Worm (Caenorhabditis elegans) whole organism, late embryonic: Measurements from ENCODE around the gene srsx-35.

Experiments used
- C08G9.2 ChIP-seq: sonication (generic microtip); optimal IDR thresholded peaks from 2 replicates; lab custom pipeline; 2016; ENCODE audit warnings: mild to moderate bottlenecking, missing genetic modification characterization, moderate library complexity, missing compliant biosample characterization
- C38D4.7 ChIP-seq: fragments of 200-800 bp; sonication (Bioruptor generic); optimal IDR thresholded peaks from 2 replicates; lab custom pipeline; 2018; ENCODE audit warnings: mild to moderate bottlenecking, missing genetic modification characterization, moderate library complexity, missing compliant biosample characterization
- K02D7.2 ChIP-seq: sonication (generic microtip); optimal IDR thresholded peaks from 2 replicates; lab custom pipeline; 2017; ENCODE audit warnings: mild to moderate bottlenecking, missing genetic modification characterization, missing compliant biosample characterization
- K09A11.1 ChIP-seq: sonication (generic microtip); optimal IDR thresholded peaks from 2 replicates; lab custom pipeline; 2017; ENCODE audit warnings: antibody characterized with exemption, mild to moderate bottlenecking, missing genetic modification characterization, missing compliant biosample characterization; ENCODE audit not compliant: insufficient read depth
- T23F11.4 ChIP-seq: fragments of 200-800 bp; sonication (Bioruptor generic); optimal IDR thresholded peaks from 2 replicates; lab custom pipeline; 2018; ENCODE audit warnings: mild to moderate bottlenecking, missing genetic modification characterization, missing compliant biosample characterization
- ahr-1 ChIP-seq: sonication (generic microtip); optimal IDR thresholded peaks from 2 replicates; lab custom pipeline; 2016; ENCODE audit warnings: missing genetic modification characterization, missing compliant biosample characterization
- ama-1 ChIP-seq: fragments of 150-350 bp; optimal IDR thresholded peaks from 2 replicates; lab custom pipeline; 2014
- ceh-14 ChIP-seq: sonication (generic microtip); optimal IDR thresholded peaks from 2 replicates; lab custom pipeline; 2016; ENCODE audit warnings: missing genotype, missing genetic modification characterization, missing compliant biosample characterization
- ceh-18 ChIP-seq: sonication (generic microtip); optimal IDR thresholded peaks from 2 replicates; lab custom pipeline; 2016; ENCODE audit warnings: missing genetic modification characterization, missing compliant biosample characterization
- ceh-2 ChIP-seq: sonication (generic microtip); optimal IDR thresholded peaks from 2 replicates; lab custom pipeline; 2016; ENCODE audit warnings: missing genotype, missing genetic modification characterization, missing compliant biosample characterization
- ceh-24 ChIP-seq: sonication (generic microtip); optimal IDR thresholded peaks from 2 replicates; lab custom pipeline; 2016; ENCODE audit warnings: mild to moderate bottlenecking, missing genetic modification characterization, missing compliant biosample characterization
- ceh-30 ChIP-seq: fragments of 150-350 bp; optimal IDR thresholded peaks from 2 replicates; lab custom pipeline; 2014; ENCODE audit warnings: missing biosample characterization, missing genetic modification characterization
- ceh-31 ChIP-seq: sonication (generic microtip); optimal IDR thresholded peaks from 2 replicates; lab custom pipeline; 2016; ENCODE audit warnings: missing genetic modification characterization, missing compliant biosample characterization
- ceh-34 ChIP-seq: sonication (generic microtip); optimal IDR thresholded peaks from 2 replicates; lab custom pipeline; 2016; ENCODE audit warnings: mild to moderate bottlenecking, missing genetic modification characterization, missing compliant biosample characterization
- ceh-9 ChIP-seq: sonication (generic microtip); optimal IDR thresholded peaks from 2 replicates; lab custom pipeline; 2016; ENCODE audit warnings: mild to moderate bottlenecking, missing genetic modification characterization, inconsistent platforms, missing compliant biosample characterization
- dve-1 ChIP-seq: sonication (generic microtip); optimal IDR thresholded peaks from 2 replicates; lab custom pipeline; 2017; ENCODE audit warnings: antibody characterized with exemption, mild to moderate bottlenecking, missing genetic modification characterization, missing compliant biosample characterization
- elt-2 ChIP-seq: sonication (generic microtip); optimal IDR thresholded peaks from 2 replicates; lab custom pipeline; 2016; ENCODE audit warnings: missing genetic modification reagents, missing genetic modification characterization, missing compliant biosample characterization
- elt-4 ChIP-seq: sonication (generic microtip); optimal IDR thresholded peaks from 2 replicates; lab custom pipeline; 2016; ENCODE audit warnings: missing genetic modification characterization, missing compliant biosample characterization
- ets-4 ChIP-seq: sonication (generic microtip); optimal IDR thresholded peaks from 2 replicates; lab custom pipeline; 2016; ENCODE audit warnings: missing genetic modification characterization, missing compliant biosample characterization
- fax-1 ChIP-seq: sonication (generic microtip); optimal IDR thresholded peaks from 2 replicates; lab custom pipeline; 2016; ENCODE audit warnings: missing genotype, missing genetic modification characterization, missing compliant biosample characterization
- fkh-10 ChIP-seq: fragments of 150-350 bp; optimal IDR thresholded peaks from 2 replicates; lab custom pipeline; 2014; ENCODE audit warnings: missing biosample characterization, missing genetic modification reagents, missing genetic modification characterization
- fkh-6 ChIP-seq: sonication (generic microtip); optimal IDR thresholded peaks from 2 replicates; lab custom pipeline; 2016; ENCODE audit warnings: missing genetic modification characterization, missing compliant biosample characterization
- hlh-13 ChIP-seq: fragments of 200-800 bp; sonication (Bioruptor generic); optimal IDR thresholded peaks from 2 replicates; lab custom pipeline; 2018; ENCODE audit warnings: mild to moderate bottlenecking, missing genetic modification characterization, missing compliant biosample characterization
- hlh-15 ChIP-seq: sonication (generic microtip); optimal IDR thresholded peaks from 2 replicates; lab custom pipeline; 2016; ENCODE audit warnings: missing genetic modification characterization, missing compliant biosample characterization
- hlh-30 ChIP-seq: sonication (generic microtip); optimal IDR thresholded peaks from 2 replicates; lab custom pipeline; 2017; ENCODE audit warnings: antibody characterized with exemption, missing genetic modification characterization, missing compliant biosample characterization; ENCODE audit not compliant: insufficient read depth
- hlh-6 ChIP-seq: sonication (generic microtip); optimal IDR thresholded peaks from 2 replicates; lab custom pipeline; 2016; ENCODE audit warnings: missing genotype, missing genetic modification characterization, missing compliant biosample characterization
- hlh-8 ChIP-seq: sonication (generic microtip); optimal IDR thresholded peaks from 2 replicates; lab custom pipeline; 2016; ENCODE audit warnings: missing genotype, missing genetic modification characterization, missing compliant biosample characterization
- lim-6 ChIP-seq: sonication (generic microtip); optimal IDR thresholded peaks from 2 replicates; lab custom pipeline; 2016; ENCODE audit warnings: missing genetic modification characterization, missing compliant biosample characterization
- lin-11 ChIP-seq: fragments of 200-800 bp; sonication (Bioruptor generic); optimal IDR thresholded peaks from 2 replicates; lab custom pipeline; 2018; ENCODE audit warnings: mild to moderate bottlenecking, missing genetic modification characterization, missing compliant biosample characterization
- madf-2 ChIP-seq: sonication (generic microtip); optimal IDR thresholded peaks from 2 replicates; lab custom pipeline; 2017; ENCODE audit warnings: missing genetic modification characterization, missing compliant biosample characterization
- nhr-11 ChIP-seq: fragments of 150-350 bp; optimal IDR thresholded peaks from 2 replicates; lab custom pipeline; 2014; ENCODE audit warnings: missing biosample characterization, missing genetic modification characterization
- npax-4 ChIP-seq: sonication (generic microtip); optimal IDR thresholded peaks from 2 replicates; lab custom pipeline; 2016; ENCODE audit warnings: missing genetic modification characterization, missing compliant biosample characterization
- pag-3 ChIP-seq: sonication (generic microtip); optimal IDR thresholded peaks from 2 replicates; lab custom pipeline; 2016; ENCODE audit warnings: missing compliant biosample characterization, missing genetic modification characterization, borderline replicate concordance
- pat-9 ChIP-seq: fragments of 200-800 bp; sonication (Bioruptor generic); optimal IDR thresholded peaks from 2 replicates; lab custom pipeline; 2018; ENCODE audit warnings: mild to moderate bottlenecking, missing genetic modification characterization, moderate library complexity, missing compliant biosample characterization
- pax-1 ChIP-seq: fragments of 150-350 bp; optimal IDR thresholded peaks from 2 replicates; lab custom pipeline; 2014; ENCODE audit warnings: missing biosample characterization, missing genetic modification characterization
- pha-2 ChIP-seq: sonication (generic microtip); optimal IDR thresholded peaks from 2 replicates; lab custom pipeline; 2017; ENCODE audit warnings: mild to moderate bottlenecking, missing genetic modification characterization, missing compliant biosample characterization
- pha-4 ChIP-seq: fragments of 150-350 bp; optimal IDR thresholded peaks from 2 replicates; lab custom pipeline; 2018; ENCODE audit warnings: missing biosample characterization, missing genetic modification reagents, missing genetic modification characterization
- pqm-1 ChIP-seq: sonication (generic microtip); optimal IDR thresholded peaks from 2 replicates; lab custom pipeline; 2016; ENCODE audit warnings: missing genetic modification characterization, missing compliant biosample characterization
- pros-1 ChIP-seq: fragments of 150-350 bp; optimal IDR thresholded peaks from 2 replicates; lab custom pipeline; 2014; ENCODE audit warnings: missing biosample characterization, missing genetic modification reagents, missing genetic modification characterization
- ref-2 ChIP-seq: sonication (generic microtip); optimal IDR thresholded peaks from 2 replicates; lab custom pipeline; 2016; ENCODE audit warnings: missing genetic modification characterization, missing compliant biosample characterization
- rnt-1 ChIP-seq: sonication (generic microtip); optimal IDR thresholded peaks from 2 replicates; lab custom pipeline; 2016; ENCODE audit warnings: missing genetic modification characterization, missing compliant biosample characterization
- sox-4 ChIP-seq: sonication (generic microtip); optimal IDR thresholded peaks from 2 replicates; lab custom pipeline; 2017; ENCODE audit warnings: mild to moderate bottlenecking, missing genetic modification characterization, inconsistent platforms, missing compliant biosample characterization
- syd-9 ChIP-seq: sonication (generic microtip); optimal IDR thresholded peaks from 2 replicates; lab custom pipeline; 2016; ENCODE audit warnings: mild to moderate bottlenecking, missing genetic modification characterization, moderate library complexity, missing compliant biosample characterization
- tbx-2 ChIP-seq: sonication (generic microtip); optimal IDR thresholded peaks from 2 replicates; lab custom pipeline; 2016; ENCODE audit warnings: missing genetic modification characterization, missing compliant biosample characterization
- tbx-7 ChIP-seq: sonication (generic microtip); optimal IDR thresholded peaks from 2 replicates; lab custom pipeline; 2016; ENCODE audit warnings: missing genotype, missing genetic modification characterization, missing compliant biosample characterization
- ttx-3 ChIP-seq: sonication (generic microtip); optimal IDR thresholded peaks from 2 replicates; lab custom pipeline; 2016; ENCODE audit warnings: missing genetic modification reagents, missing genetic modification characterization, missing compliant biosample characterization
- unc-42 ChIP-seq: sonication (generic microtip); optimal IDR thresholded peaks from 2 replicates; lab custom pipeline; 2016; ENCODE audit warnings: missing genotype, missing genetic modification characterization, missing compliant biosample characterization
- unc-55 ChIP-seq: sonication (generic microtip); optimal IDR thresholded peaks from 2 replicates; lab custom pipeline; 2017; ENCODE audit warnings: missing biosample characterization, missing genetic modification reagents, missing genetic modification characterization
- unc-86 ChIP-seq: sonication (generic microtip); optimal IDR thresholded peaks from 2 replicates; lab custom pipeline; 2016; ENCODE audit warnings: missing genetic modification characterization, missing compliant biosample characterization
- zip-5 ChIP-seq: sonication (generic microtip); optimal IDR thresholded peaks from 2 replicates; lab custom pipeline; 2016; ENCODE audit warnings: missing genetic modification characterization, missing compliant biosample characterization
- ztf-16 ChIP-seq: sonication (generic microtip); optimal IDR thresholded peaks from 2 replicates; lab custom pipeline; 2017; ENCODE audit warnings: missing genetic modification characterization, missing compliant biosample characterization

srsx-35 gene

DNA sequence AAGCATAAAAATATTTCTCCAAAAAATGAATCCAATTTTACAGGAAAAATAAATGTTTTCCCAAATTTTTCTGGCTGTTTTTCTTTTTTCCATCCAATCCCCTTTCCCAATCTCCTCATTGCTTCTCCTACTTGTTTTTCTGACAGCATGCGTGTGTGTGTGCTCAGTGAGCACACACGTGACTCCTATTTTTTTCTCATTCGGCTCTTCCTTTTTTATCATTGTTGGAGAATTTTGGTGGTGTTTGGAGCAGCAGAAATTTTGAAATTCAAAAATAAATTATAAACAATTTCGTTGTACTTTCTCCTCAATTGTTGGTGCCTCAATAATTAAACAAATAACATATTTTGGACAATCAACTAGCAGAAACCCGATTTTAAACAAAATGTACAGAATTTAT, 29.4 kb downstream of the srsx-35 start:
- TF ChIP-seq ceh-18 (no peak), nhr-11 (tag; lab: Kevin White, UChicago) (no peak), ztf-16 (tag; lab: Kevin White, UChicago) (no peak), ceh-9 (tag; lab: Kevin White, UChicago) (no peak), ets-4 (tag; lab: Kevin White, UChicago) (no peak), lin-11 (no peak), fkh-6 (tag; lab: Kevin White, UChicago) (no peak), hlh-13 (GFP tag; lab: Kevin White, UChicago) (no peak), unc-86 (tag; lab: Kevin White, UChicago) (no peak), hlh-15 (tag; lab: Kevin White, UChicago) (no peak), ceh-2 (tag; lab: Kevin White, UChicago) (no peak), ceh-31 (tag; lab: Kevin White, UChicago) (no peak), fkh-10 (GFP tag; lab: Kevin White, UChicago) (no peak), pat-9 (tag; lab: Kevin White, UChicago) (no peak), ahr-1 (tag; lab: Kevin White, UChicago) (no peak), ttx-3 (tag; lab: Kevin White, UChicago) (no peak), ceh-14 (tag; lab: Kevin White, UChicago) (no peak), C38D4.7 (GFP tag; lab: Kevin White, UChicago) (no peak)
- TF ChIP-seq, all 69 proteins: peak for 0

- peak; percentile 28 for TF ChIP-seq tbx-2 (tag; lab: Kevin White, UChicago)
- TF ChIP-seq madf-2 (tag; lab: Kevin White, UChicago): no peak
- TF ChIP-seq ceh-18: peak; percentile 92
- TF ChIP-seq pros-1 (tag; lab: Kevin White, UChicago): no peak
- no peak for TF ChIP-seq pha-4 (tag; lab: Kevin White, UChicago)
- TF ChIP-seq pha-2 (tag; lab: Kevin White, UChicago): peak; percentile 25
- TF ChIP-seq ama-1: no peak
- no peak for TF ChIP-seq tbx-7 (tag; lab: Kevin White, UChicago)
- no peak for TF ChIP-seq elt-4 (tag; lab: Kevin White, UChicago)
- TF ChIP-seq ceh-24: no peak
- peak; percentile 85 for TF ChIP-seq unc-55 (GFP tag; lab: Kevin White, UChicago)
- TF ChIP-seq T23F11.4 (GFP tag; lab: Kevin White, UChicago): no peak
- no peak for TF ChIP-seq nhr-11 (tag; lab: Kevin White, UChicago)
- no peak for TF ChIP-seq dve-1 (tag; lab: Kevin White, UChicago)
- no peak for TF ChIP-seq npax-4
- TF ChIP-seq lim-6: no peak
- TF ChIP-seq rnt-1 (tag; lab: Kevin White, UChicago): peak; percentile 33
- no peak for TF ChIP-seq fax-1 (tag; lab: Kevin White, UChicago)
- TF ChIP-seq ceh-2 (tag; lab: Kevin White, UChicago): no peak
- TF ChIP-seq pqm-1 (tag; lab: Kevin White, UChicago): no peak
- TF ChIP-seq hlh-8 (tag; lab: Kevin White, UChicago): peak; percentile 92
- TF ChIP-seq ref-2: no peak
- TF ChIP-seq pat-9 (tag; lab: Kevin White, UChicago): peak; percentile 45
- no peak for TF ChIP-seq fkh-10 (GFP tag; lab: Kevin White, UChicago)
- TF ChIP-seq ceh-31 (tag; lab: Kevin White, UChicago): peak; percentile 80
- no peak for TF ChIP-seq pax-1 (tag; lab: Kevin White, UChicago)
- TF ChIP-seq ahr-1 (tag; lab: Kevin White, UChicago): no peak
- TF ChIP-seq pag-3 (tag; lab: Kevin White, UChicago): no peak
- TF ChIP-seq syd-9 (tag; lab: Kevin White, UChicago): no peak
- no peak for TF ChIP-seq lin-11
- TF ChIP-seq ceh-30 (tag; lab: Kevin White, UChicago): no peak
- TF ChIP-seq elt-2: no peak
- no peak for TF ChIP-seq hlh-30 (tag; lab: Kevin White, UChicago)
- no peak for TF ChIP-seq C08G9.2
- TF ChIP-seq hlh-6 (tag; lab: Kevin White, UChicago): no peak
- TF ChIP-seq zip-5 (tag; lab: Kevin White, UChicago): no peak
- TF ChIP-seq ceh-9 (tag; lab: Kevin White, UChicago): no peak
- TF ChIP-seq unc-42: peak; percentile 78
- TF ChIP-seq sox-4: no peak
- TF ChIP-seq ceh-34: peak; percentile 30
- TF ChIP-seq K02D7.2 (tag; lab: Kevin White, UChicago): no peak
- TF ChIP-seq K09A11.1: no peak
Observed at ce11 chrV:20711733-20712132, 30.5 kb downstream of the srsx-35 start.
